Worm (Caenorhabditis elegans): Measurements from ENCODE around the gene cah-3.

DNA sequence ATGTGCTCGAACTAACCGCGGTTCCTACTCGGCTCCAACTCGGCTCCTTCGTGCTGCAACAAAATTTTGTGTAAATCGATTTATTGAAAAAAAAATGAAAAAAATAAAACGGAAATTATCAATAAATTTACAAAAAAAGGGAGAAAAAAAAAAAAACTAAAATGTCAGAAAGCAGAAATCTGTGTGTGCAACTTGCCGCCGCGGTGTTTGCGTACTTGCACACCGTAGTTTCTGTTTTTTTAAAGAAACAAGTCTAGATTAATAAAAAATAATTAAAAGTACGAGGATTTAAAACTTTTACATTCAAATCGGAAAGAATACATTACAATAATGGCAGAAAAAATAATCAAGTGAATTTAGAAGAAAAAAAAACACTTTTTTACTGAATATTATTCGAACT, 34.4 kb downstream of the cah-3 start:
- TF ChIP-seq ets-4 (tag; optimal IDR thresholded peaks at IDR 0.05) (no peak), nfya-1 (tag; optimal IDR thresholded peaks at IDR 0.05) (no peak), fkh-10 (GFP tag; optimal IDR thresholded peaks at IDR 0.05) (no peak), unc-55 (GFP tag; optimal IDR thresholded peaks at IDR 0.05) (no peak), hlh-6 (tag; optimal IDR thresholded peaks at IDR 0.05) (no peak), hlh-13 (GFP tag; optimal IDR thresholded peaks at IDR 0.05) (no peak), fkh-6 (tag; optimal IDR thresholded peaks at IDR 0.05) (no peak), dve-1 (tag; optimal IDR thresholded peaks at IDR 0.05) (no peak), ama-1 (optimal IDR thresholded peaks at IDR 0.05) (no peak)
